Fruit fly (Drosophila melanogaster) whole organism, embryonic: ENCODE results near the gene MED19.
A peak's percentile ranks its signal among the peaks of the same experiment; 100 is the strongest.

Experiments used
- Awh ChIP-seq: fragments of 200-800 bp; sonication (Bioruptor generic); IDR thresholded peaks from 2 replicates; pipeline ENCODE4, ENCODE4 v1.3.6; 2022; ENCODE audit warnings: missing biosample characterization, missing genetic modification characterization
- B-H2 ChIP-seq: fragments of 200-800 bp; sonication (Bioruptor generic); optimal IDR thresholded peaks from 2 replicates; lab custom pipeline; 2018; ENCODE audit warnings: missing biosample characterization, mild to moderate bottlenecking, missing genetic modification characterization
- BtbVII ChIP-seq: fragments of 200-800 bp; sonication (Bioruptor generic); optimal IDR thresholded peaks from 3 replicates; lab custom pipeline; 2017; ENCODE audit warnings: missing biosample characterization, mild to moderate bottlenecking, missing genetic modification characterization
- CG10209 ChIP-seq: fragments of 200-800 bp; sonication (Bioruptor generic); optimal IDR thresholded peaks from 3 replicates; lab custom pipeline; 2017; ENCODE audit warnings: missing biosample characterization, mild to moderate bottlenecking, missing genetic modification characterization, missing genetic modification reagents
- CG10274 ChIP-seq: fragments of 200-800 bp; sonication (Bioruptor generic); optimal IDR thresholded peaks from 3 replicates; lab custom pipeline; 2017; ENCODE audit warnings: missing biosample characterization, mild to moderate bottlenecking, missing genetic modification characterization
- CG10654 ChIP-seq: fragments of 200-800 bp; sonication (Bioruptor generic); optimal IDR thresholded peaks from 2 replicates; lab custom pipeline; 2016; ENCODE audit warnings: missing biosample characterization, missing genetic modification characterization
- CG10979 ChIP-seq: fragments of 200-800 bp; sonication (Bioruptor generic); optimal IDR thresholded peaks from 2 replicates; lab custom pipeline; 2018; ENCODE audit warnings: missing biosample characterization, mild to moderate bottlenecking, missing genetic modification characterization, moderate library complexity
- CG11085 ChIP-seq: fragments of 200-800 bp; sonication (Bioruptor generic); IDR thresholded peaks from 2 replicates; pipeline ENCODE4 v1.3.6; 2022; ENCODE audit warnings: missing biosample characterization, missing genetic modification characterization
- CG11398 ChIP-seq: fragments of 200-800 bp; sonication (Bioruptor generic); optimal IDR thresholded peaks from 2 replicates; lab custom pipeline; 2016; ENCODE audit warnings: missing biosample characterization, missing genetic modification characterization
- CG11504 ChIP-seq: fragments of 200-800 bp; sonication (Bioruptor generic); optimal IDR thresholded peaks from 3 replicates; lab custom pipeline; 2019; ENCODE audit warnings: missing biosample characterization, mild to moderate bottlenecking, missing genetic modification characterization, moderate library complexity
- CG11696 ChIP-seq: fragments of 200-800 bp; sonication (Bioruptor generic); IDR thresholded peaks from 2 replicates; pipeline ENCODE4 v1.3.6; 2022; ENCODE audit warnings: missing biosample characterization, missing genetic modification characterization
- CG12942 ChIP-seq: fragments of 200-800 bp; sonication (Bioruptor generic); optimal IDR thresholded peaks from 3 replicates; lab custom pipeline; 2016; ENCODE audit warnings: missing biosample characterization, missing genetic modification characterization
- CG13123 ChIP-seq: fragments of 200-800 bp; sonication (Bioruptor generic); optimal IDR thresholded peaks from 2 replicates; lab custom pipeline; 2016; ENCODE audit warnings: missing biosample characterization, missing genetic modification characterization
- CG13296 ChIP-seq: fragments of 200-800 bp; sonication (Bioruptor generic); optimal IDR thresholded peaks from 3 replicates; lab custom pipeline; 2018; ENCODE audit warnings: missing biosample characterization, mild to moderate bottlenecking, missing genetic modification characterization
- CG14050 ChIP-seq: fragments of 200-800 bp; sonication (Bioruptor generic); IDR thresholded peaks from 3 replicates; pipeline ENCODE4 v1.3.6; 2022; ENCODE audit warnings: missing biosample characterization, missing genetic modification characterization
- CG14441 ChIP-seq: fragments of 200-800 bp; sonication (Bioruptor generic); IDR thresholded peaks from 2 replicates; pipeline ENCODE4 v1.3.6; 2022; ENCODE audit warnings: missing biosample characterization, missing genetic modification characterization
- CG15601 ChIP-seq: fragments of 200-800 bp; sonication (Bioruptor generic); optimal IDR thresholded peaks from 3 replicates; lab custom pipeline; 2019; ENCODE audit warnings: missing biosample characterization, mild to moderate bottlenecking, missing genetic modification characterization, moderate library complexity
- CG17359 ChIP-seq: fragments of 200-800 bp; sonication (Bioruptor generic); optimal IDR thresholded peaks from 3 replicates; lab custom pipeline; 2018; ENCODE audit warnings: missing biosample characterization, mild to moderate bottlenecking, missing genetic modification characterization, moderate library complexity
- CG17361 ChIP-seq: fragments of 200-800 bp; sonication (Bioruptor generic); IDR thresholded peaks from 3 replicates; pipeline ENCODE4 v1.3.6; 2022; ENCODE audit warnings: missing biosample characterization, missing genetic modification characterization
- CG17829 ChIP-seq: fragments of 200-800 bp; optimal IDR thresholded peaks from 2 replicates; lab custom pipeline; 2019; ENCODE audit warnings: missing biosample characterization, mild to moderate bottlenecking, missing genetic modification characterization, moderate library complexity
- CG18011 ChIP-seq: fragments of 200-800 bp; sonication (Bioruptor generic); optimal IDR thresholded peaks from 2 replicates; lab custom pipeline; 2017; ENCODE audit warnings: missing biosample characterization, missing genetic modification characterization, mild to moderate bottlenecking, moderate library complexity, missing genotype
- CG2202 ChIP-seq: fragments of 200-800 bp; sonication (Bioruptor generic); optimal IDR thresholded peaks from 2 replicates; lab custom pipeline; 2018; ENCODE audit warnings: missing biosample characterization, mild to moderate bottlenecking, missing genetic modification characterization
- CG31224 ChIP-seq: fragments of 200-800 bp; sonication (Bioruptor generic); IDR thresholded peaks from 2 replicates; pipeline ENCODE4 v1.3.6; 2022; ENCODE audit warnings: missing biosample characterization, missing genetic modification characterization
- CG3163 ChIP-seq: fragments of 200-800 bp; sonication (Bioruptor generic); optimal IDR thresholded peaks from 3 replicates; lab custom pipeline; 2016; ENCODE audit warnings: missing biosample characterization, missing genetic modification characterization
- CG32532 ChIP-seq: fragments of 200-800 bp; sonication (Bioruptor generic); IDR thresholded peaks from 2 replicates; pipeline ENCODE4 v1.3.6; 2022; ENCODE audit warnings: missing biosample characterization, missing genetic modification characterization
- CG7745 ChIP-seq: fragments of 200-800 bp; sonication (Bioruptor generic); optimal IDR thresholded peaks from 2 replicates; lab custom pipeline; 2018; ENCODE audit warnings: missing biosample characterization, mild to moderate bottlenecking, missing genetic modification characterization, moderate library complexity
- CG7928 ChIP-seq: fragments of 200-800 bp; sonication (Bioruptor generic); optimal IDR thresholded peaks from 2 replicates; lab custom pipeline; 2017; ENCODE audit warnings: missing biosample characterization, mild to moderate bottlenecking, missing genetic modification characterization
- CTCF ChIP-seq: fragments of 200-800 bp; sonication (Bioruptor generic); optimal IDR thresholded peaks from 2 replicates; lab custom pipeline; 2017; ENCODE audit warnings: missing biosample characterization, mild to moderate bottlenecking, missing genetic modification characterization, moderate library complexity
- Drgx ChIP-seq: fragments of 200-800 bp; sonication (Bioruptor generic); IDR thresholded peaks from 2 replicates; pipeline ENCODE4 v1.3.6; 2022; ENCODE audit warnings: missing biosample characterization, missing genetic modification characterization
- Elba2 ChIP-seq: fragments of 200-800 bp; sonication (Bioruptor generic); optimal IDR thresholded peaks from 3 replicates; lab custom pipeline; 2016; ENCODE audit warnings: missing biosample characterization, missing genetic modification characterization
- Hmx ChIP-seq: fragments of 200-800 bp; sonication (Bioruptor generic); optimal IDR thresholded peaks from 2 replicates; lab custom pipeline; 2016; ENCODE audit warnings: missing biosample characterization, missing genetic modification characterization
- Kr ChIP-seq: fragments of 200-800 bp; sonication (Bioruptor generic); optimal IDR thresholded peaks from 2 replicates; lab custom pipeline; 2017; ENCODE audit warnings: missing biosample characterization, mild to moderate bottlenecking, missing genetic modification characterization
- Mes4 ChIP-seq: fragments of 200-800 bp; sonication (Bioruptor generic); optimal IDR thresholded peaks from 2 replicates; lab custom pipeline; 2016; ENCODE audit warnings: missing biosample characterization, missing genetic modification characterization
- Mrtf ChIP-seq: fragments of 200-800 bp; sonication (Bioruptor generic); IDR thresholded peaks from 3 replicates; pipeline ENCODE4 v1.3.6; 2022; ENCODE audit warnings: missing biosample characterization, missing genetic modification characterization
- Side ChIP-seq: fragments of 200-800 bp; sonication (Bioruptor generic); optimal IDR thresholded peaks from 2 replicates; lab custom pipeline; 2016; ENCODE audit warnings: missing biosample characterization, missing genetic modification characterization
- cas ChIP-seq: fragments of 200-800 bp; sonication (Bioruptor generic); IDR thresholded peaks from 2 replicates; pipeline ENCODE4 v1.3.6; 2022; ENCODE audit warnings: missing biosample characterization, missing genetic modification characterization
- ci ChIP-seq: fragments of 200-800 bp; sonication (Bioruptor generic); IDR thresholded peaks from 3 replicates; pipeline ENCODE4 v1.3.6; 2022; ENCODE audit warnings: missing biosample characterization, missing genetic modification characterization
- dan ChIP-seq: fragments of 200-800 bp; sonication (Bioruptor generic); IDR thresholded peaks from 2 replicates; pipeline ENCODE4 v1.3.6; 2022; ENCODE audit warnings: missing biosample characterization, missing genetic modification characterization
- en ChIP-seq: fragments of 200-800 bp; sonication (Bioruptor generic); optimal IDR thresholded peaks from 2 replicates; lab custom pipeline; 2016; ENCODE audit warnings: missing biosample characterization, missing genetic modification characterization
- fd64A ChIP-seq: fragments of 200-800 bp; sonication (Bioruptor generic); optimal IDR thresholded peaks from 3 replicates; lab custom pipeline; 2018; ENCODE audit warnings: missing biosample characterization, mild to moderate bottlenecking, missing genetic modification characterization
- gcm ChIP-seq: fragments of 200-800 bp; sonication (Bioruptor generic); optimal IDR thresholded peaks from 2 replicates; lab custom pipeline; 2019; ENCODE audit warnings: missing biosample characterization, mild to moderate bottlenecking, missing genetic modification characterization, moderate library complexity
- grau ChIP-seq: fragments of 200-800 bp; optimal IDR thresholded peaks from 3 replicates; lab custom pipeline; 2019; ENCODE audit warnings: missing biosample characterization, mild to moderate bottlenecking, missing genetic modification characterization, moderate library complexity
- jing ChIP-seq: fragments of 200-800 bp; sonication (Bioruptor generic); optimal IDR thresholded peaks from 2 replicates; lab custom pipeline; 2018; ENCODE audit warnings: missing biosample characterization, mild to moderate bottlenecking, missing genetic modification characterization
- jumu ChIP-seq: fragments of 200-800 bp; sonication (Bioruptor generic); optimal IDR thresholded peaks from 3 replicates; lab custom pipeline; 2016; ENCODE audit warnings: missing biosample characterization, missing genetic modification characterization
- kni ChIP-seq: fragments of 200-800 bp; sonication (Bioruptor generic); optimal IDR thresholded peaks from 3 replicates; lab custom pipeline; 2017; ENCODE audit warnings: mild to moderate bottlenecking, missing biosample characterization, missing genetic modification reagents, missing genetic modification characterization
- nom ChIP-seq: fragments of 200-800 bp; sonication (Bioruptor generic); optimal IDR thresholded peaks from 2 replicates; lab custom pipeline; 2017; ENCODE audit warnings: missing biosample characterization, missing genetic modification characterization, mild to moderate bottlenecking, moderate library complexity, missing genetic modification reagents
- p53 ChIP-seq: fragments of 200-800 bp; sonication (Bioruptor generic); optimal IDR thresholded peaks from 2 replicates; lab custom pipeline; 2016; ENCODE audit warnings: missing biosample characterization, missing genetic modification characterization
- pnt ChIP-seq: fragments of 200-800 bp; sonication (Bioruptor generic); optimal IDR thresholded peaks from 3 replicates; lab custom pipeline; 2016; ENCODE audit warnings: missing biosample characterization, missing genetic modification characterization
- sqz ChIP-seq: fragments of 200-800 bp; sonication (Bioruptor generic); optimal IDR thresholded peaks from 3 replicates; lab custom pipeline; 2018; ENCODE audit warnings: missing biosample characterization, mild to moderate bottlenecking, missing genetic modification characterization
- vfl ChIP-seq: fragments of 200-800 bp; sonication (Bioruptor generic); optimal IDR thresholded peaks from 2 replicates; lab custom pipeline; 2016; ENCODE audit warnings: missing biosample characterization, missing genetic modification characterization

Gene MED19

DNA sequence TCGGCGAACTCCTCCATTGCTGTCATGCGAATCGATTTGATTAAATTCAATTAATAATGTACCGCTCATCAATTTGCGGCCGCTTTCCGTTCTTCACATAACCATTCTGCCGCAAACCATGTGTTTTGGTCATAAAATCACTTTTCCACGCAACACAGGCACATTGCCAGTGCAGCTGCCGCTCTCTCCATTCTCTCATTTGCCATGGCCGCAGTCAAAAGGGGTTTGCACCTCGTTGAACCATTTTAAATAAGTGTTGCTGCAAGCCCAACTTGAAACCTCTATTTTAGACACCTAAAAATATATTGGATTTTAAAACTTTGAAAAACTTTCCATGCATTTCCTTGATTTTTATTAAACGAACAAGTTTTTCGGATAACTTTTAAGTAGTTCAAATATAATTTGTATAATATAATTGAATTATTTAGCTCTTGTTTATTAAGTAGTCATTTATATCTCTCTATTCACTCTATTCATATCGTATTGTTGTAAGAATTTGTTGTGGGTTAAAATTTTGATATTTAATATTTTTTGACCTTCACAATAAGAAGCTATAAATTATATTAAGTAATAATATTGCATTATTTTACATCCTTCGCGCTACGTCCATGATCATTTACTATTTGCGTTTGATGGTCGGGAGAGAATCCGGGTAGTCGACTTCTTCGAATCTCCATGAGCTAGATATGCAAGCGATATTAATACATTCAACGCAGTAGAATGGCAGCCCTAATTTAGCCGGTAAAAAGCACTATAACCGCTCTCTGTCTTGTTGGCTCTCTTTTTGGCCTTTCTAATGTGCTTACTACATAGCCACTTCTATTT lies 10.6 kb upstream of the MED19 start, which contains the start of gene CG5535 (continued):
- TF ChIP-seq CG7745 (tag; lab: Kevin White, UChicago) (no peak), CG17829 (tag; lab: Kevin White, UChicago) (peak; percentile 86), cas (GFP tag; lab: Robert Waterston, UW) (peak; percentile 26; the same call in 1 of the 2 replicates), CG15601 (tag; lab: Kevin White, UChicago) (peak; percentile 82), Awh (GFP tag; lab: Robert Waterston, UW) (peak; percentile 22; the same call in 1 of the 2 replicates), Hmx (GFP tag; lab: Kevin White, UChicago) (peak; percentile 44), CG11085 (GFP tag; lab: Robert Waterston, UW) (peak; percentile 50; the same call in 1 of the 2 replicates), BtbVII (GFP tag; lab: Kevin White, UChicago) (peak; percentile 79), CG13296 (GFP tag; lab: Kevin White, UChicago) (peak; percentile 81), CG10979 (tag; lab: Kevin White, UChicago) (peak; percentile 86), en (peak; percentile 24), CG17359 (tag; lab: Kevin White, UChicago) (peak; percentile 59), pnt (GFP tag; lab: Kevin White, UChicago) (peak; percentile 42), B-H2 (GFP tag; lab: Kevin White, UChicago) (peak; percentile 0), CG2202 (peak; percentile 63), CG31224 (GFP tag; lab: Robert Waterston, UW) (peak; percentile 48; the same call in 1 of the 2 replicates), CG12942 (GFP tag; lab: Kevin White, UChicago) (peak; percentile 37), dan (no peak), fd64A (GFP tag; lab: Kevin White, UChicago) (no peak), CG3163 (GFP tag; lab: Kevin White, UChicago) (no peak), CG14441 (GFP tag; lab: Robert Waterston, UW) (peak; percentile 76), grau (peak; percentile 88), Mrtf (GFP tag; lab: Robert Waterston, UW) (peak; percentile 55; the same call in 2 of the 3 replicates), Elba2 (no peak), Drgx (GFP tag; lab: Robert Waterston, UW) (peak; percentile 59), Mes4 (GFP tag; lab: Kevin White, UChicago) (no peak), CG18011 (GFP tag; lab: Kevin White, UChicago) (peak; percentile 61), CG11504 (tag; lab: Kevin White, UChicago) (peak; percentile 90), CG14050 (GFP tag; lab: Robert Waterston, UW) (peak; percentile 29; the same call in 2 of the 3 replicates), CG10274 (GFP tag; lab: Kevin White, UChicago) (no peak), gcm (peak; percentile 68), CG10654 (GFP tag; lab: Kevin White, UChicago) (peak; percentile 43), CG32532 (peak; percentile 71), CG13123 (GFP tag; lab: Kevin White, UChicago) (no peak), sqz (GFP tag; lab: Kevin White, UChicago) (no peak), CTCF (peak; percentile 7), p53 (GFP tag; lab: Kevin White, UChicago) (no peak), vfl (GFP tag; lab: Kevin White, UChicago) (no peak), Side (peak; percentile 64), CG11696 (GFP tag; lab: Robert Waterston, UW) (0 out of 2 replicates have a peak, but pooled peaks have one; percentile 14), ci (GFP tag; lab: Robert Waterston, UW) (peak; percentile 93), Kr (GFP tag; lab: Kevin White, UChicago) (no peak), jing (no peak), CG17361 (GFP tag; lab: Robert Waterston, UW) (peak; percentile 99), CG7928 (GFP tag; lab: Kevin White, UChicago) (no peak), CG10209 (GFP tag; lab: Kevin White, UChicago) (peak; percentile 88), jumu (GFP tag; lab: Kevin White, UChicago) (peak; percentile 51), CG11398 (GFP tag; lab: Kevin White, UChicago) (no peak), nom (peak; percentile 17), kni (peak; percentile 58)
